Worm (Caenorhabditis elegans) whole organism, L4 larva: Measurements from ENCODE around the gene F40G12.5.

Experiments
- Y75B8A.6 ChIP-seq: fragments of 200-800 bp; sonication (Bioruptor generic); IDR thresholded peaks from 2 replicates; pipeline ENCODE4 v1.3.6; 2022; ENCODE audit warnings: missing genetic modification reagents, missing genetic modification characterization, missing compliant biosample characterization
- attf-4 ChIP-seq: sonication (generic microtip); optimal IDR thresholded peaks from 3 replicates; lab custom pipeline; 2017; ENCODE audit warnings: missing biosample characterization, missing genetic modification characterization
- daf-16 ChIP-seq, 3 experiments: sonication (generic microtip); optimal IDR thresholded peaks; 2 replicates each; lab custom pipeline; 2016 to 2017; ENCODE audit warnings: missing genetic modification characterization in 3 of 3, missing genetic modification reagents in 3 of 3, mild to moderate bottlenecking in 2 of 3, missing compliant biosample characterization in 2 of 3, missing biosample characterization in 1 of 3, moderate library complexity in 1 of 3
- hlh-30 ChIP-seq: sonication (generic microtip); optimal IDR thresholded peaks from 2 replicates; lab custom pipeline; 2017; ENCODE audit warnings: antibody characterized with exemption, mild to moderate bottlenecking, missing genetic modification characterization, missing compliant biosample characterization; ENCODE audit not compliant: insufficient read depth
- lin-1 ChIP-seq: fragments of 200-800 bp; sonication (Bioruptor generic); IDR thresholded peaks from 2 replicates; pipeline ENCODE4 v1.3.6; 2022; ENCODE audit warnings: missing genetic modification reagents, missing genetic modification characterization, missing compliant biosample characterization
- madf-9 ChIP-seq: fragments of 200-800 bp; sonication (Bioruptor generic); conservative IDR thresholded peaks from 2 replicates; pipeline ENCODE4 v1.3.6; 2022; ENCODE audit warnings: missing genetic modification reagents, missing genetic modification characterization, missing compliant biosample characterization
- nhr-237 ChIP-seq: sonication (generic microtip); optimal IDR thresholded peaks from 2 replicates; lab custom pipeline; 2017; ENCODE audit warnings: missing biosample characterization, missing genetic modification characterization
- nhr-25 ChIP-seq: sonication (generic microtip); optimal IDR thresholded peaks from 2 replicates; lab custom pipeline; 2017; ENCODE audit warnings: missing genetic modification characterization, mild to moderate bottlenecking, missing compliant biosample characterization, antibody characterized with exemption, moderate library complexity, borderline replicate concordance; ENCODE audit not compliant: insufficient read depth
- nhr-28 ChIP-seq: fragments of 150-350 bp; optimal IDR thresholded peaks from 2 replicates; lab custom pipeline; 2014; ENCODE audit warnings: missing biosample characterization, missing genetic modification characterization
- php-3 ChIP-seq: fragments of 200-800 bp; sonication (Bioruptor generic); IDR thresholded peaks from 2 replicates; pipeline ENCODE4 v1.3.6; 2022; ENCODE audit warnings: missing genetic modification reagents, missing genetic modification characterization, missing compliant biosample characterization
- skn-1 ChIP-seq: fragments of 150-350 bp; optimal IDR thresholded peaks from 2 replicates; lab custom pipeline; 2014; ENCODE audit warnings: missing biosample characterization, missing genetic modification characterization
- ztf-11 ChIP-seq: fragments of 150-350 bp; optimal IDR thresholded peaks from 2 replicates; lab custom pipeline; 2014; ENCODE audit warnings: missing biosample characterization, missing genetic modification characterization

DNA sequence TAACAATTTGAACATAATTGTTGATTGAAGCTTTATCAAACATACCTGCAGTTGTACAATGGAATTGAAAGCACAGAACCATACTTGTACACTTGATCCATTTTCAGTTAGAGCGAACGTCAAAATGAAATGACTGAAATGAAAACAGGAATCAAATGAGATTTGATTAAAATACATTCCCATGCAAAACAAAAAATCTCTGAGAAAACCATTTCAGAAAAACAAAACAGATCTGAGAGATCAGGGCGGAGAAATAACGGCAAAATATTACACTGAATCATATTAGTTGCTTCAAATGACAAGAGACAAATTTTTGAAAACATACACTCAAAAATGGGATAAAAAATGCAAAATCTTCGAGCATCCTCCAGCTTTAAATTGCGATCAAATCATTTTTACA lies 9.1 kb upstream of the F40G12.5 start, which contains the start of gene srt-33:
- TF ChIP-seq nhr-25 (tag; lab: Kevin White, UChicago) (no peak), lin-1 (GFP tag; lab: Robert Waterston, UW) (no peak), nhr-28 (tag; lab: Kevin White, UChicago) (no peak), daf-16 (GFP tag; optimal IDR thresholded peaks at IDR 0.05; lab: Kevin White, UChicago) (no peak), daf-16 (tag; optimal IDR thresholded peaks at IDR 0.05; lab: Kevin White, UChicago) (no peak), php-3 (GFP tag; lab: Robert Waterston, UW) (no peak), ztf-11 (tag; lab: Kevin White, UChicago) (no peak), attf-4 (tag; lab: Kevin White, UChicago) (no peak), hlh-30 (tag; lab: Kevin White, UChicago) (no peak), skn-1 (tag; lab: Kevin White, UChicago) (no peak), madf-9 (no peak), nhr-237 (tag; lab: Kevin White, UChicago) (no peak), Y75B8A.6 (no peak)
